Worm (Caenorhabditis elegans) whole organism, L4 larva: ENCODE measurements around the gene W10G6.6.
"Not testable (repeated sequence)": the region's sequence is repeated elsewhere in the genome, so short reads cannot be mapped to it uniquely, and the experiment has no call there.

Source experiments
- F10B5.3 ChIP-seq: sonication (generic microtip); optimal IDR thresholded peaks from 2 replicates; lab custom pipeline; 2016; ENCODE audit warnings: mild to moderate bottlenecking, missing genetic modification characterization, missing compliant biosample characterization
- F26F4.8 ChIP-seq: fragments of 200-800 bp; sonication (Bioruptor generic); conservative IDR thresholded peaks from 2 replicates; pipeline ENCODE4 v1.3.6; 2022; ENCODE audit warnings: missing genetic modification characterization, missing compliant biosample characterization
- R02D3.7 ChIP-seq: fragments of 150-350 bp; sonication (generic microtip); optimal IDR thresholded peaks from 3 replicates; lab custom pipeline; 2014; ENCODE audit warnings: missing biosample characterization, missing genetic modification characterization
- T20F7.1 ChIP-seq: fragments of 200-800 bp; sonication (Bioruptor generic); optimal IDR thresholded peaks from 2 replicates; lab custom pipeline; 2018; ENCODE audit warnings: mild to moderate bottlenecking, missing genetic modification characterization, missing compliant biosample characterization
- T26A8.4 ChIP-seq: fragments of 200-800 bp; sonication (Bioruptor generic); IDR thresholded peaks from 2 replicates; pipeline ENCODE4 v1.3.6; 2022; ENCODE audit warnings: missing genetic modification characterization, missing compliant biosample characterization
- Y5F2A.4 ChIP-seq: fragments of 200-800 bp; sonication (Bioruptor generic); optimal IDR thresholded peaks from 2 replicates; lab custom pipeline; 2018; ENCODE audit warnings: mild to moderate bottlenecking, missing genetic modification characterization, missing compliant biosample characterization
- Y75B8A.6 ChIP-seq: fragments of 200-800 bp; sonication (Bioruptor generic); IDR thresholded peaks from 2 replicates; pipeline ENCODE4 v1.3.6; 2022; ENCODE audit warnings: missing genetic modification reagents, missing genetic modification characterization, missing compliant biosample characterization
- ZK546.5 ChIP-seq, 2 experiments: sonication (generic microtip); optimal IDR thresholded peaks; 2 replicates each; lab custom pipeline; 2017; ENCODE audit warnings: missing biosample characterization in 2 of 2, missing genetic modification characterization in 2 of 2
- aha-1 ChIP-seq: fragments of 150-350 bp; peaks from one replicate; lab custom pipeline; 2014; ENCODE audit warnings: missing biosample characterization, missing genetic modification characterization
- ceh-32 ChIP-seq: sonication (generic microtip); optimal IDR thresholded peaks from 2 replicates; lab custom pipeline; 2016; ENCODE audit warnings: mild to moderate bottlenecking, missing genetic modification characterization, missing compliant biosample characterization; ENCODE audit not compliant: poor library complexity
- ceh-62 ChIP-seq: sonication (generic microtip); optimal IDR thresholded peaks from 2 replicates; lab custom pipeline; 2017; ENCODE audit warnings: missing biosample characterization, missing genetic modification characterization
- ces-1 ChIP-seq: fragments of 150-350 bp; sonication (generic microtip); optimal IDR thresholded peaks from 4 replicates; lab custom pipeline; 2014; ENCODE audit warnings: missing biosample characterization, missing genetic modification reagents, missing genetic modification characterization
- duxl-1 ChIP-seq: sonication (generic microtip); optimal IDR thresholded peaks from 2 replicates; lab custom pipeline; 2016; ENCODE audit warnings: mild to moderate bottlenecking, missing genetic modification characterization, moderate library complexity, missing compliant biosample characterization; ENCODE audit not compliant: poor library complexity
- dve-1 ChIP-seq: sonication (generic microtip); optimal IDR thresholded peaks from 2 replicates; lab custom pipeline; 2017; ENCODE audit warnings: antibody characterized with exemption, mild to moderate bottlenecking, missing genetic modification characterization, missing compliant biosample characterization; ENCODE audit not compliant: insufficient read depth
- egl-27 ChIP-seq: sonication (generic microtip); optimal IDR thresholded peaks from 3 replicates; lab custom pipeline; 2017; ENCODE audit warnings: missing biosample characterization, missing genetic modification reagents, missing genetic modification characterization
- fkh-10 ChIP-seq: fragments of 150-350 bp; optimal IDR thresholded peaks from 2 replicates; lab custom pipeline; 2014; ENCODE audit warnings: missing biosample characterization, missing genetic modification reagents, missing genetic modification characterization
- fos-1 ChIP-seq: fragments of 150-350 bp; optimal IDR thresholded peaks from 2 replicates; lab custom pipeline; 2014; ENCODE audit warnings: missing biosample characterization, missing genetic modification characterization
- hif-1 ChIP-seq, 2 experiments: sonication (generic microtip); optimal IDR thresholded peaks; 2 replicates each; lab custom pipeline; 2016 to 2017; ENCODE audit warnings: missing compliant biosample characterization in 2 of 2, missing genetic modification characterization in 2 of 2, missing genetic modification reagents in 2 of 2, missing genotype in 2 of 2, mild to moderate bottlenecking in 1 of 2
- hlh-11 ChIP-seq: fragments of 200-800 bp; sonication (Bioruptor generic); optimal IDR thresholded peaks from 2 replicates; lab custom pipeline; 2018; ENCODE audit warnings: mild to moderate bottlenecking, missing genetic modification characterization, missing compliant biosample characterization
- hlh-30 ChIP-seq: sonication (generic microtip); optimal IDR thresholded peaks from 2 replicates; lab custom pipeline; 2017; ENCODE audit warnings: antibody characterized with exemption, mild to moderate bottlenecking, missing genetic modification characterization, missing compliant biosample characterization; ENCODE audit not compliant: insufficient read depth
- lin-13 ChIP-seq: fragments of 150-350 bp; optimal IDR thresholded peaks from 2 replicates; lab custom pipeline; 2014; ENCODE audit warnings: missing biosample characterization, missing genetic modification reagents, missing genetic modification characterization
- lin-38 ChIP-seq: fragments of 200-800 bp; sonication (Bioruptor generic); IDR thresholded peaks from 2 replicates; pipeline ENCODE4 v1.3.6; 2022; ENCODE audit warnings: missing genetic modification reagents, missing genetic modification characterization, missing compliant biosample characterization
- madf-5 ChIP-seq, 2 experiments: fragments of 200-800 bp; sonication (Bioruptor generic); IDR thresholded peaks; 2 replicates each; pipeline ENCODE4 v1.3.6; 2022; ENCODE audit warnings: missing compliant biosample characterization in 2 of 2, missing genetic modification characterization in 2 of 2
- madf-9 ChIP-seq: fragments of 200-800 bp; sonication (Bioruptor generic); conservative IDR thresholded peaks from 2 replicates; pipeline ENCODE4 v1.3.6; 2022; ENCODE audit warnings: missing genetic modification reagents, missing genetic modification characterization, missing compliant biosample characterization
- mxl-3 ChIP-seq: fragments of 200-800 bp; sonication (Bioruptor generic); optimal IDR thresholded peaks from 2 replicates; lab custom pipeline; 2018; ENCODE audit warnings: mild to moderate bottlenecking, missing genetic modification characterization, missing compliant biosample characterization
- nhr-10 ChIP-seq: fragments of 150-350 bp; optimal IDR thresholded peaks from 2 replicates; lab custom pipeline; 2014; ENCODE audit warnings: missing biosample characterization, missing genetic modification characterization
- nhr-11 ChIP-seq: fragments of 150-350 bp; optimal IDR thresholded peaks from 2 replicates; lab custom pipeline; 2014; ENCODE audit warnings: missing biosample characterization, missing genetic modification characterization
- nhr-28 ChIP-seq: fragments of 150-350 bp; optimal IDR thresholded peaks from 2 replicates; lab custom pipeline; 2014; ENCODE audit warnings: missing biosample characterization, missing genetic modification characterization
- nhr-48 ChIP-seq: sonication (generic microtip); optimal IDR thresholded peaks from 2 replicates; lab custom pipeline; 2016; ENCODE audit warnings: mild to moderate bottlenecking, missing genetic modification characterization, missing compliant biosample characterization
- nhr-77 ChIP-seq: fragments of 150-350 bp; optimal IDR thresholded peaks from 2 replicates; lab custom pipeline; 2014; ENCODE audit warnings: missing biosample characterization, missing genetic modification characterization
- php-3 ChIP-seq: fragments of 200-800 bp; sonication (Bioruptor generic); IDR thresholded peaks from 2 replicates; pipeline ENCODE4 v1.3.6; 2022; ENCODE audit warnings: missing genetic modification reagents, missing genetic modification characterization, missing compliant biosample characterization
- pqm-1 ChIP-seq: sonication (generic microtip); optimal IDR thresholded peaks from 2 replicates; lab custom pipeline; 2017; ENCODE audit warnings: missing biosample characterization, missing genetic modification characterization
- rbr-2 ChIP-seq: sonication (generic microtip); optimal IDR thresholded peaks from 2 replicates; lab custom pipeline; 2016; ENCODE audit warnings: missing genotype, missing genetic modification characterization, missing compliant biosample characterization
- sdz-12 ChIP-seq: fragments of 200-800 bp; sonication (Bioruptor generic); optimal IDR thresholded peaks from 2 replicates; lab custom pipeline; 2018; ENCODE audit warnings: mild to moderate bottlenecking, missing genetic modification characterization, missing compliant biosample characterization
- set-16 ChIP-seq: fragments of 200-800 bp; sonication (Bioruptor generic); IDR thresholded peaks from 2 replicates; pipeline ENCODE4 v1.3.6; 2022; ENCODE audit warnings: missing genetic modification reagents, missing genetic modification characterization, missing compliant biosample characterization
- snpc-1.2 ChIP-seq: fragments of 200-800 bp; sonication (Bioruptor generic); IDR thresholded peaks from 2 replicates; pipeline ENCODE4 v1.3.6; 2022; ENCODE audit warnings: missing genetic modification reagents, missing genetic modification characterization, missing compliant biosample characterization
- spr-3 ChIP-seq: fragments of 200-800 bp; sonication (Bioruptor generic); optimal IDR thresholded peaks from 2 replicates; lab custom pipeline; 2018; ENCODE audit warnings: mild to moderate bottlenecking, missing genetic modification characterization, missing compliant biosample characterization
- zag-1 ChIP-seq: fragments of 150-350 bp; optimal IDR thresholded peaks from 2 replicates; lab custom pipeline; 2014; ENCODE audit warnings: missing biosample characterization, missing genetic modification characterization
- zfp-2 ChIP-seq: sonication (generic microtip); optimal IDR thresholded peaks from 2 replicates; lab custom pipeline; 2016; ENCODE audit warnings: mild to moderate bottlenecking, missing genetic modification characterization, missing compliant biosample characterization
- zfp-3 ChIP-seq: fragments of 200-800 bp; sonication (Bioruptor generic); conservative IDR thresholded peaks from 2 replicates; pipeline ENCODE4 v1.3.6; 2022; ENCODE audit warnings: missing genetic modification reagents, missing genetic modification characterization, missing compliant biosample characterization
- zip-11 ChIP-seq: fragments of 200-800 bp; sonication (Bioruptor generic); IDR thresholded peaks from 2 replicates; pipeline ENCODE4 v1.3.6; 2022; ENCODE audit warnings: missing genetic modification characterization, missing compliant biosample characterization
- ztf-11 ChIP-seq: fragments of 150-350 bp; optimal IDR thresholded peaks from 2 replicates; lab custom pipeline; 2014; ENCODE audit warnings: missing biosample characterization, missing genetic modification characterization

The W10G6.6 gene

ce11 chrX:16217108-16217507 lies 33.5 kb downstream of the W10G6.6 start, which contains the start of gene F23A7.1:
TSS of gene F23A7.1 (plus strand) at chrX:16217408.
- TF ChIP-seq zfp-2 (no peak), nhr-77 (tag; lab: Kevin White, UChicago) (no peak), ces-1 (GFP tag; lab: Kevin White, UChicago) (no peak), F10B5.3 (tag; lab: Kevin White, UChicago) (no peak), zfp-3 (GFP tag; lab: Robert Waterston, UW) (no peak), T26A8.4 (GFP tag; lab: Robert Waterston, UW) (no peak), dve-1 (tag; lab: Kevin White, UChicago) (no peak), duxl-1 (no peak), pqm-1 (tag; lab: Kevin White, UChicago) (no peak), madf-5 (GFP tag; IDR thresholded peaks at IDR 0.05; lab: Robert Waterston, UW) (no peak), lin-38 (GFP tag; lab: Robert Waterston, UW) (no peak), snpc-1.2 (GFP tag; lab: Robert Waterston, UW) (no peak), mxl-3 (GFP tag; lab: Kevin White, UChicago) (no peak), sdz-12 (GFP tag; lab: Kevin White, UChicago) (no peak), nhr-48 (tag; lab: Kevin White, UChicago) (no peak)

- TF ChIP-seq fkh-10 (GFP tag; lab: Kevin White, UChicago); dve-1 (tag; lab: Kevin White, UChicago); hif-1 (tag; optimal IDR thresholded peaks at IDR 0.05; lab: Kevin White, UChicago): not testable (repeated sequence)
These were observed 37.5 kb downstream of the W10G6.6 start, which contains the start of gene F23A7.8 for ce11 chrX:16213073-16213472. TSS of gene F23A7.8 (plus strand) at chrX:16213373.

ce11 chrX:16212306-16212705 lies 38.3 kb downstream of the W10G6.6 start, which contains the start of gene F23A7.4:
TSS of gene F23A7.4 (plus strand) at chrX:16212606.
- not testable (repeated sequence) for TF ChIP-seq Y75B8A.6 (GFP tag; lab: Robert Waterston, UW); madf-9; spr-3 (GFP tag; lab: Kevin White, UChicago)

ce11 chrX:16210518-16210917 lies 40.1 kb downstream of the W10G6.6 start, which contains the start of gene R11.4:
TSS of gene R11.4 (minus strand) at chrX:16210618.
- no peak for TF ChIP-seq php-3 (GFP tag; lab: Robert Waterston, UW)
- peak; percentile 24; the same call in 1 of the 2 replicates for TF ChIP-seq set-16 (GFP tag; lab: Robert Waterston, UW)

- TF ChIP-seq aha-1 (peak; percentile 99), lin-13 (peak; percentile 80), sdz-12 (GFP tag; lab: Kevin White, UChicago) (peak; percentile 45), rbr-2 (tag; lab: Kevin White, UChicago) (peak; percentile 92), fos-1 (tag; lab: Kevin White, UChicago) (no peak), Y5F2A.4 (GFP tag; lab: Kevin White, UChicago) (peak; percentile 87), spr-3 (GFP tag; lab: Kevin White, UChicago) (peak; percentile 78), ZK546.5 (tag; optimal IDR thresholded peaks at IDR 0.05; lab: Kevin White, UChicago) (no peak), T26A8.4 (GFP tag; lab: Robert Waterston, UW) (peak; percentile 95), mxl-3 (GFP tag; lab: Kevin White, UChicago) (peak; percentile 75), nhr-11 (tag; lab: Kevin White, UChicago) (peak; percentile 53), hlh-11 (tag; lab: Kevin White, UChicago) (peak; percentile 85), ceh-62 (tag; lab: Kevin White, UChicago) (no peak), zip-11 (GFP tag; lab: Robert Waterston, UW) (peak; percentile 86), hlh-30 (tag; lab: Kevin White, UChicago) (peak; percentile 93), ceh-32 (tag; lab: Kevin White, UChicago) (peak; percentile 66), R02D3.7 (no peak), madf-5 (GFP tag; IDR thresholded peaks at IDR 0.05; lab: Robert Waterston, UW) (peak; percentile 86 to 94), zag-1 (tag; lab: Kevin White, UChicago) (peak; percentile 30), F26F4.8 (GFP tag; lab: Robert Waterston, UW) (peak; percentile 91), F10B5.3 (tag; lab: Kevin White, UChicago) (peak; percentile 87), nhr-28 (tag; lab: Kevin White, UChicago) (peak; percentile 62), T20F7.1 (GFP tag; lab: Kevin White, UChicago) (peak; percentile 80), nhr-48 (tag; lab: Kevin White, UChicago) (peak; percentile 76), ztf-11 (tag; lab: Kevin White, UChicago) (no peak), egl-27 (tag; lab: Kevin White, UChicago) (no peak), nhr-10 (tag; lab: Kevin White, UChicago) (peak; percentile 26)
These were observed 40.9 kb downstream of the W10G6.6 start for ce11 chrX:16209660-16210059.
